Fruit fly (Drosophila melanogaster): Measurements from ENCODE around the gene Vm26Aa.

- TF ChIP-seq insv (optimal IDR thresholded peaks at IDR 0.05) (no peak), h (optimal IDR thresholded peaks at IDR 0.05) (no peak), ttk (optimal IDR thresholded peaks at IDR 0.05) (no peak), psq (optimal IDR thresholded peaks at IDR 0.05) (no peak), Myc (optimal IDR thresholded peaks at IDR 0.05) (no peak), Sin3A (optimal IDR thresholded peaks at IDR 0.05) (no peak)
Measured at dm6 chr2L:5961169-5961918, 1.2 kb upstream of the Vm26Aa start.
